Worm (Caenorhabditis elegans) whole organism, L4 larva: ENCODE measurements around the gene Y116A8C.38.

ENCODE experiments used
- ZK546.5 ChIP-seq, 2 experiments: sonication (generic microtip); optimal IDR thresholded peaks; 2 replicates each; lab custom pipeline; 2017; ENCODE audit warnings: missing biosample characterization in 2 of 2, missing genetic modification characterization in 2 of 2
- ceh-20 ChIP-seq: fragments of 200-800 bp; sonication (Bioruptor generic); IDR thresholded peaks from 2 replicates; pipeline ENCODE4 v1.3.6; 2022; ENCODE audit warnings: missing genetic modification reagents, missing genetic modification characterization, missing compliant biosample characterization
- ceh-62 ChIP-seq: sonication (generic microtip); optimal IDR thresholded peaks from 2 replicates; lab custom pipeline; 2017; ENCODE audit warnings: missing biosample characterization, missing genetic modification characterization
- dmd-6 ChIP-seq: fragments of 200-800 bp; sonication (Bioruptor generic); IDR thresholded peaks from 2 replicates; pipeline ENCODE4 v1.3.6; 2022; ENCODE audit warnings: missing genetic modification reagents, missing genetic modification characterization, missing compliant biosample characterization
- duxl-1 ChIP-seq: sonication (generic microtip); optimal IDR thresholded peaks from 2 replicates; lab custom pipeline; 2016; ENCODE audit warnings: mild to moderate bottlenecking, missing genetic modification characterization, moderate library complexity, missing compliant biosample characterization; ENCODE audit not compliant: poor library complexity
- egl-27 ChIP-seq: sonication (generic microtip); optimal IDR thresholded peaks from 3 replicates; lab custom pipeline; 2017; ENCODE audit warnings: missing biosample characterization, missing genetic modification reagents, missing genetic modification characterization
- fkh-10 ChIP-seq: fragments of 150-350 bp; optimal IDR thresholded peaks from 2 replicates; lab custom pipeline; 2014; ENCODE audit warnings: missing biosample characterization, missing genetic modification reagents, missing genetic modification characterization
- fos-1 ChIP-seq: fragments of 150-350 bp; optimal IDR thresholded peaks from 2 replicates; lab custom pipeline; 2014; ENCODE audit warnings: missing biosample characterization, missing genetic modification characterization
- lin-15B ChIP-seq: fragments of 150-350 bp; sonication (generic microtip); optimal IDR thresholded peaks from 3 replicates; lab custom pipeline; 2014; ENCODE audit warnings: missing biosample characterization, missing genetic modification characterization
- mep-1 ChIP-seq: fragments of 150-350 bp; sonication (generic microtip); optimal IDR thresholded peaks from 3 replicates; lab custom pipeline; 2014; ENCODE audit warnings: missing biosample characterization, missing genetic modification characterization
- nhr-48 ChIP-seq: sonication (generic microtip); optimal IDR thresholded peaks from 2 replicates; lab custom pipeline; 2016; ENCODE audit warnings: mild to moderate bottlenecking, missing genetic modification characterization, missing compliant biosample characterization
- nhr-77 ChIP-seq: fragments of 150-350 bp; optimal IDR thresholded peaks from 2 replicates; lab custom pipeline; 2014; ENCODE audit warnings: missing biosample characterization, missing genetic modification characterization
- snpc-4 ChIP-seq: fragments of 150-350 bp; optimal IDR thresholded peaks from 2 replicates; lab custom pipeline; 2014; ENCODE audit warnings: missing biosample characterization, missing genetic modification characterization

ce11 chrIV:17111813-17112212 is 19.5 kb upstream of the Y116A8C.38 start, which contains the start of gene Y116A8C.33:
- TF ChIP-seq fos-1 (tag; lab: Kevin White, UChicago), result no peak
- no peak for TF ChIP-seq snpc-4 (tag; lab: Kevin White, UChicago)
- no peak for TF ChIP-seq dmd-6 (GFP tag; lab: Robert Waterston, UW)
- TF ChIP-seq ceh-20 (GFP tag; lab: Robert Waterston, UW), result no peak
- no peak for TF ChIP-seq fkh-10 (GFP tag; lab: Kevin White, UChicago)
- TF ChIP-seq nhr-77 (tag; lab: Kevin White, UChicago), result no peak
- no peak for TF ChIP-seq egl-27 (tag; lab: Kevin White, UChicago)
- TF ChIP-seq mep-1 (tag; lab: Kevin White, UChicago), result no peak
- no peak for TF ChIP-seq lin-15B (tag; lab: Kevin White, UChicago)
- TF ChIP-seq ZK546.5 (tag; optimal IDR thresholded peaks at IDR 0.05; lab: Kevin White, UChicago), result no peak
- TF ChIP-seq nhr-48 (tag; lab: Kevin White, UChicago), result no peak
- TF ChIP-seq duxl-1 (tag; lab: Kevin White, UChicago), result no peak
- TF ChIP-seq ceh-62 (tag; lab: Kevin White, UChicago), result no peak
